Fruit fly (Drosophila melanogaster) whole organism, embryonic: Measurements from ENCODE around the gene yellow-e3.
A peak's percentile ranks its signal among the peaks of the same experiment; 100 is the strongest.

Experiments used
- Abd-B ChIP-seq: fragments of 200-800 bp; sonication (Bioruptor generic); optimal IDR thresholded peaks from 2 replicates; lab custom pipeline; 2018; ENCODE audit warnings: missing biosample characterization, mild to moderate bottlenecking, missing genetic modification characterization, moderate library complexity
- Aef1 ChIP-seq: fragments of 200-800 bp; sonication (Bioruptor generic); IDR thresholded peaks from 3 replicates; pipeline ENCODE4 v1.3.6; 2022; ENCODE audit warnings: missing biosample characterization, missing genetic modification characterization
- Atf3 ChIP-seq: fragments of 200-800 bp; sonication (Bioruptor generic); optimal IDR thresholded peaks from 3 replicates; lab custom pipeline; 2016; ENCODE audit warnings: missing biosample characterization, missing genetic modification characterization
- BEAF-32 ChIP-seq: fragments of 200-800 bp; sonication (Bioruptor generic); optimal IDR thresholded peaks from 3 replicates; lab custom pipeline; 2017; ENCODE audit warnings: missing biosample characterization, missing genetic modification characterization, mild to moderate bottlenecking, moderate library complexity, missing genetic modification reagents
- CG10274 ChIP-seq: fragments of 200-800 bp; sonication (Bioruptor generic); optimal IDR thresholded peaks from 3 replicates; lab custom pipeline; 2017; ENCODE audit warnings: missing biosample characterization, mild to moderate bottlenecking, missing genetic modification characterization
- CG11398 ChIP-seq: fragments of 200-800 bp; sonication (Bioruptor generic); optimal IDR thresholded peaks from 2 replicates; lab custom pipeline; 2016; ENCODE audit warnings: missing biosample characterization, missing genetic modification characterization
- CG12104 ChIP-seq: fragments of 200-800 bp; sonication (Bioruptor generic); optimal IDR thresholded peaks from 3 replicates; lab custom pipeline; 2016; ENCODE audit warnings: missing biosample characterization, missing genetic modification characterization
- CG12769 ChIP-seq: fragments of 200-800 bp; sonication (Bioruptor generic); optimal IDR thresholded peaks from 2 replicates; lab custom pipeline; 2019; ENCODE audit warnings: missing biosample characterization, mild to moderate bottlenecking, missing genetic modification characterization, moderate library complexity
- CG13123 ChIP-seq: fragments of 200-800 bp; sonication (Bioruptor generic); optimal IDR thresholded peaks from 2 replicates; lab custom pipeline; 2016; ENCODE audit warnings: missing biosample characterization, missing genetic modification characterization
- CG14860 ChIP-seq: fragments of 200-800 bp; sonication (Bioruptor generic); IDR thresholded peaks from 3 replicates; pipeline ENCODE4 v1.3.6; 2022; ENCODE audit warnings: missing biosample characterization, missing genetic modification characterization; ENCODE audit not compliant: partially characterized antibody
- CG15601 ChIP-seq: fragments of 200-800 bp; sonication (Bioruptor generic); optimal IDR thresholded peaks from 3 replicates; lab custom pipeline; 2019; ENCODE audit warnings: missing biosample characterization, mild to moderate bottlenecking, missing genetic modification characterization, moderate library complexity
- CG17802 ChIP-seq: fragments of 200-800 bp; sonication (Bioruptor generic); optimal IDR thresholded peaks from 2 replicates; lab custom pipeline; 2018; ENCODE audit warnings: missing biosample characterization, mild to moderate bottlenecking, missing genetic modification characterization, moderate library complexity
- CG2712 ChIP-seq: fragments of 200-800 bp; optimal IDR thresholded peaks from 3 replicates; lab custom pipeline; 2019; ENCODE audit warnings: missing biosample characterization, mild to moderate bottlenecking, missing genetic modification characterization, moderate library complexity
- CG30431 ChIP-seq: fragments of 200-800 bp; sonication (Bioruptor generic); optimal IDR thresholded peaks from 2 replicates; lab custom pipeline; 2017; ENCODE audit warnings: missing biosample characterization, missing genetic modification characterization
- CG3838 ChIP-seq: fragments of 200-800 bp; sonication (Bioruptor generic); optimal IDR thresholded peaks from 3 replicates; lab custom pipeline; 2016; ENCODE audit warnings: missing biosample characterization, missing genetic modification characterization
- CG4730 ChIP-seq: fragments of 200-800 bp; sonication (Bioruptor generic); IDR thresholded peaks from 2 replicates; pipeline ENCODE4 v1.3.6; 2022; ENCODE audit warnings: missing biosample characterization, missing genetic modification characterization
- CG7987 ChIP-seq: fragments of 200-800 bp; sonication (Bioruptor generic); optimal IDR thresholded peaks from 2 replicates; lab custom pipeline; 2018; ENCODE audit warnings: missing biosample characterization, mild to moderate bottlenecking, missing genetic modification characterization, moderate library complexity
- CHES-1-like ChIP-seq: fragments of 200-800 bp; sonication (Bioruptor generic); optimal IDR thresholded peaks from 2 replicates; lab custom pipeline; 2016; ENCODE audit warnings: missing biosample characterization, missing genetic modification characterization
- Dip3 ChIP-seq: fragments of 200-800 bp; sonication (Bioruptor generic); optimal IDR thresholded peaks from 3 replicates; lab custom pipeline; 2016; ENCODE audit warnings: missing biosample characterization, missing genetic modification characterization
- Drgx ChIP-seq: fragments of 200-800 bp; sonication (Bioruptor generic); IDR thresholded peaks from 2 replicates; pipeline ENCODE4 v1.3.6; 2022; ENCODE audit warnings: missing biosample characterization, missing genetic modification characterization
- Gug ChIP-seq: fragments of 200-800 bp; sonication (Bioruptor generic); IDR thresholded peaks from 4 replicates; pipeline ENCODE4 v1.3.6; 2022; ENCODE audit warnings: missing biosample characterization, missing genetic modification characterization
- HmgD ChIP-seq: fragments of 200-800 bp; sonication (Bioruptor generic); optimal IDR thresholded peaks from 3 replicates; lab custom pipeline; 2016; ENCODE audit warnings: missing biosample characterization, missing genetic modification characterization
- Hmr ChIP-seq: fragments of 200-800 bp; sonication (Bioruptor generic); optimal IDR thresholded peaks from 3 replicates; lab custom pipeline; 2017; ENCODE audit warnings: mild to moderate bottlenecking, missing biosample characterization, missing genetic modification reagents, missing genetic modification characterization
- Meics ChIP-seq: fragments of 200-800 bp; sonication (Bioruptor generic); optimal IDR thresholded peaks from 2 replicates; lab custom pipeline; 2017; ENCODE audit warnings: missing biosample characterization, mild to moderate bottlenecking, missing genetic modification characterization
- Nf-YC ChIP-seq: fragments of 200-800 bp; optimal IDR thresholded peaks from 3 replicates; lab custom pipeline; 2019; ENCODE audit warnings: missing biosample characterization, mild to moderate bottlenecking, missing genetic modification characterization, moderate library complexity
- PHDP ChIP-seq: fragments of 200-800 bp; sonication (Bioruptor generic); optimal IDR thresholded peaks from 3 replicates; lab custom pipeline; 2018; ENCODE audit warnings: missing biosample characterization, mild to moderate bottlenecking, missing genetic modification characterization, moderate library complexity
- Six4 ChIP-seq: fragments of 200-800 bp; sonication (Bioruptor generic); optimal IDR thresholded peaks from 2 replicates; lab custom pipeline; 2016; ENCODE audit warnings: missing biosample characterization, missing genetic modification characterization
- Ssrp ChIP-seq: fragments of 200-800 bp; sonication (Bioruptor generic); optimal IDR thresholded peaks from 2 replicates; lab custom pipeline; 2018; ENCODE audit warnings: missing biosample characterization, mild to moderate bottlenecking, missing genetic modification characterization, moderate library complexity
- YL-1 ChIP-seq: fragments of 200-800 bp; sonication (Bioruptor generic); optimal IDR thresholded peaks from 3 replicates; lab custom pipeline; 2017; ENCODE audit warnings: missing biosample characterization, mild to moderate bottlenecking, missing genetic modification characterization
- bsh ChIP-seq, 2 experiments: fragments of 200-800 bp; sonication (Bioruptor generic); optimal IDR thresholded peaks; 2 replicates each; lab custom pipeline; 2017 to 2018; ENCODE audit warnings: mild to moderate bottlenecking in 2 of 2, missing biosample characterization in 2 of 2, missing genetic modification characterization in 2 of 2, moderate library complexity in 1 of 2
- crol ChIP-seq: fragments of 200-800 bp; sonication (Bioruptor generic); IDR thresholded peaks from 2 replicates; pipeline ENCODE4 v1.3.6; 2022; ENCODE audit warnings: missing biosample characterization, missing genetic modification characterization
- disco-r ChIP-seq: fragments of 200-800 bp; sonication (Bioruptor generic); optimal IDR thresholded peaks from 2 replicates; lab custom pipeline; 2016; ENCODE audit warnings: missing biosample characterization, missing genetic modification characterization
- dysf ChIP-seq: fragments of 200-800 bp; sonication (Bioruptor generic); IDR thresholded peaks from 3 replicates; pipeline ENCODE4 v1.3.6; 2022; ENCODE audit warnings: missing biosample characterization, missing genetic modification characterization
- fd102C ChIP-seq: fragments of 200-800 bp; sonication (Bioruptor generic); optimal IDR thresholded peaks from 2 replicates; lab custom pipeline; 2018; ENCODE audit warnings: missing biosample characterization, mild to moderate bottlenecking, missing genetic modification characterization, moderate library complexity
- gem ChIP-seq: fragments of 200-800 bp; sonication (Bioruptor generic); optimal IDR thresholded peaks from 2 replicates; lab custom pipeline; 2019; ENCODE audit warnings: missing biosample characterization, mild to moderate bottlenecking, missing genetic modification characterization, moderate library complexity
- grn ChIP-seq: fragments of 200-800 bp; sonication (Bioruptor generic); optimal IDR thresholded peaks from 3 replicates; lab custom pipeline; 2017; ENCODE audit warnings: missing biosample characterization, missing genetic modification characterization
- ham ChIP-seq: fragments of 200-800 bp; sonication (Bioruptor generic); IDR thresholded peaks from 2 replicates; pipeline ENCODE4 v1.3.6; 2022; ENCODE audit warnings: missing biosample characterization, missing genetic modification characterization
- knrl ChIP-seq: fragments of 200-800 bp; sonication (Bioruptor generic); IDR thresholded peaks from 3 replicates; pipeline ENCODE4 v1.3.6; 2022; ENCODE audit warnings: missing biosample characterization, missing genetic modification characterization; ENCODE audit not compliant: partially characterized antibody
- lbe ChIP-seq: fragments of 200-800 bp; sonication (Bioruptor generic); optimal IDR thresholded peaks from 2 replicates; lab custom pipeline; 2016; ENCODE audit warnings: missing biosample characterization, mild to moderate bottlenecking, missing genetic modification characterization
- lmd ChIP-seq: fragments of 200-800 bp; sonication (Bioruptor generic); IDR thresholded peaks from 2 replicates; pipeline ENCODE4 v1.3.6; 2022; ENCODE audit warnings: missing biosample characterization, missing genetic modification characterization
- scrt ChIP-seq: fragments of 200-800 bp; sonication (Bioruptor generic); optimal IDR thresholded peaks from 2 replicates; lab custom pipeline; 2018; ENCODE audit warnings: missing biosample characterization, mild to moderate bottlenecking, missing genetic modification characterization, moderate library complexity
- sens-2 ChIP-seq: fragments of 200-800 bp; sonication (Bioruptor generic); IDR thresholded peaks from 2 replicates; pipeline ENCODE4 v1.3.6; 2022; ENCODE audit warnings: missing biosample characterization, missing genetic modification characterization
- sim ChIP-seq: fragments of 200-800 bp; sonication (Bioruptor generic); IDR thresholded peaks from 2 replicates; pipeline ENCODE4 v1.3.6; 2022; ENCODE audit warnings: missing biosample characterization, missing genetic modification characterization
- slou ChIP-seq: fragments of 200-800 bp; sonication (Bioruptor generic); optimal IDR thresholded peaks from 3 replicates; lab custom pipeline; 2016; ENCODE audit warnings: missing biosample characterization, missing genetic modification characterization
- so ChIP-seq: fragments of 200-800 bp; sonication (Bioruptor generic); IDR thresholded peaks from 3 replicates; pipeline ENCODE4 v1.3.6; 2022; ENCODE audit warnings: missing biosample characterization, missing genetic modification characterization
- trem ChIP-seq: fragments of 200-800 bp; optimal IDR thresholded peaks from 3 replicates; lab custom pipeline; 2019; ENCODE audit warnings: missing biosample characterization, mild to moderate bottlenecking, missing genetic modification characterization, moderate library complexity
- trh ChIP-seq: fragments of 200-800 bp; sonication (Bioruptor generic); optimal IDR thresholded peaks from 2 replicates; lab custom pipeline; 2016; ENCODE audit warnings: missing biosample characterization, missing genetic modification characterization
- ttk ChIP-seq: fragments of 200-800 bp; sonication (Bioruptor generic); IDR thresholded peaks from 2 replicates; pipeline ENCODE4 v2.1.2; 2022; ENCODE audit warnings: missing biosample characterization, missing genetic modification characterization
- unc-4 ChIP-seq: fragments of 200-800 bp; sonication (Bioruptor generic); IDR thresholded peaks from 2 replicates; pipeline ENCODE4 v1.3.6; 2022; ENCODE audit warnings: missing biosample characterization, missing genetic modification characterization; ENCODE audit not compliant: partially characterized antibody

yellow-e3 gene

DNA sequence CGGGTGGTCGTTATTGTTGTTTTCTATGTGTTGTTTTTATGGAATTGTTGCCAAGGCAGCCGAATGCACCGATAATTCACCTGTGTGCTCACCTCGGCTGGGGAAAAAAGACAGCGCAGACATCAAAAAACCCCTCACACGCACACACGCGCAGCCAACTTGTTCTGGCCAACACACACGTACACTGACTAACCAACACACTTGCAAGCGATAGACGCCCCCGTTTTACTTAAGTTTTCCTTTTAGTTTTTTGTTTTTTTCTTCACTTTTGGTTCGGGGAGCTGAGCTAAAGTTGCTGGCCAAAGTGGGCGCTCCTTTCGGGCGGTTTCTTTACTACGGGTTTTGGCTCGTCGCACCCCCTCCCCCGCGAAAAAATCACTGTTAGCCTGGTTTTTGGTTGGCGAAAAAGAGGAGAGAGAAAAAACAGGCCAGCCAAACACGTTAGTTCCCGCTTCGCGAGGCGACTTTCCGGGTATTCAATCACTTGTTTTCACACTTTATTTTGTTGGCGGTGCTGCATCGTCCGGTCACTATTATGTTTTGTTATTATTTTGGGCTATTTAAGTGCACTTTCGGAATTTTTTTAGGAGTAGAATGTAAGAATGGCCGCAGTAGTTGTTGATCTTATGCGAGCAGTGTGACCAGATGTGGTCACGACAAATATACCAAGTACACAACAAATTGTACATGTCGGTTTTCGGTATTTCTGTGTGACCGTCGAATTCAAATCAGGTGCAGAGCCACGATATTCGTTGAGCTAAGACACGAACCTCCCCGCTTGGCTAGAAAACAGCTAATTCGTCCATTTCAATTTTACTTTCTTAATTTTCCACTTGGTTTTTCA is 29.9 kb upstream of the yellow-e3 start, which contains the start of gene yrt (continued):
- TF ChIP-seq Dip3 (GFP tag; lab: Kevin White, UChicago) = no peak
- TF ChIP-seq Aef1 (GFP tag; lab: Robert Waterston, UW) = no peak
- TF ChIP-seq HmgD (GFP tag; lab: Kevin White, UChicago) = no peak
- peak; percentile 28 for TF ChIP-seq CG2712
- no peak for TF ChIP-seq lbe (GFP tag; lab: Kevin White, UChicago)
- TF ChIP-seq CG30431 (GFP tag; lab: Kevin White, UChicago) = no peak
- no peak for TF ChIP-seq bsh (GFP tag; optimal IDR thresholded peaks at IDR 0.05; lab: Kevin White, UChicago)
- no peak for TF ChIP-seq CG12769
- no peak for TF ChIP-seq CG7987
- TF ChIP-seq CG17802 (tag; lab: Kevin White, UChicago) = no peak
- no peak for TF ChIP-seq ttk
- no peak for TF ChIP-seq CG11398 (GFP tag; lab: Kevin White, UChicago)
- no peak for TF ChIP-seq grn (GFP tag; lab: Kevin White, UChicago)
- no peak for TF ChIP-seq CG3838 (GFP tag; lab: Kevin White, UChicago)
- no peak for TF ChIP-seq dysf
- TF ChIP-seq Six4 (GFP tag; lab: Kevin White, UChicago) = no peak
- no peak for TF ChIP-seq slou (GFP tag; lab: Kevin White, UChicago)
- peak; percentile 11 for TF ChIP-seq scrt
- no peak for TF ChIP-seq PHDP (tag; lab: Kevin White, UChicago)
- no peak for TF ChIP-seq lmd (GFP tag; lab: Robert Waterston, UW)
- TF ChIP-seq Abd-B (GFP tag; lab: Kevin White, UChicago) = no peak
- TF ChIP-seq so (GFP tag; lab: Robert Waterston, UW) = 0 out of 3 replicates have a peak, but pooled peaks have one; percentile 21
- no peak for TF ChIP-seq ham (GFP tag; lab: Robert Waterston, UW)
- peak; percentile 12 for TF ChIP-seq YL-1 (GFP tag; lab: Kevin White, UChicago)
- TF ChIP-seq sim (GFP tag; lab: Robert Waterston, UW) = no peak
- TF ChIP-seq Hmr (GFP tag; lab: Kevin White, UChicago) = peak; percentile 28
- no peak for TF ChIP-seq CG10274 (GFP tag; lab: Kevin White, UChicago)
- no peak for TF ChIP-seq CG12104 (GFP tag; lab: Kevin White, UChicago)
- TF ChIP-seq knrl (GFP tag; lab: Robert Waterston, UW) = no peak; the same call in 2 of the 3 replicates
- TF ChIP-seq Nf-YC (tag; lab: Kevin White, UChicago) = no peak
- TF ChIP-seq disco-r (GFP tag; lab: Kevin White, UChicago) = no peak
- TF ChIP-seq CG14860 (GFP tag; lab: Robert Waterston, UW) = no peak
- TF ChIP-seq CHES-1-like (GFP tag; lab: Kevin White, UChicago) = peak; percentile 33
- 0 out of 2 replicates have a peak, but pooled peaks have one; percentile 12 for TF ChIP-seq unc-4 (GFP tag; lab: Robert Waterston, UW)
- peak; percentile 58 for TF ChIP-seq CG15601 (tag; lab: Kevin White, UChicago)
- no peak for TF ChIP-seq sens-2 (GFP tag; lab: Robert Waterston, UW)
- TF ChIP-seq CG4730 (GFP tag; lab: Robert Waterston, UW) = no peak
- no peak for TF ChIP-seq gem (tag; lab: Kevin White, UChicago)
- TF ChIP-seq Gug (GFP tag; lab: Robert Waterston, UW) = no peak
- TF ChIP-seq Meics (GFP tag; lab: Kevin White, UChicago) = no peak
- TF ChIP-seq BEAF-32 (GFP tag; lab: Kevin White, UChicago) = peak; percentile 38
- TF ChIP-seq trem (tag; lab: Kevin White, UChicago) = peak; percentile 69
- TF ChIP-seq trh (GFP tag; lab: Kevin White, UChicago) = no peak
- TF ChIP-seq Ssrp (tag; lab: Kevin White, UChicago) = no peak
- TF ChIP-seq Drgx (GFP tag; lab: Robert Waterston, UW) = peak; percentile 27; the same call in 1 of the 2 replicates
- TF ChIP-seq CG13123 (GFP tag; lab: Kevin White, UChicago) = no peak
- no peak for TF ChIP-seq Atf3 (GFP tag; lab: Kevin White, UChicago)
- no peak for TF ChIP-seq fd102C (GFP tag; lab: Kevin White, UChicago)
- 0 out of 2 replicates have a peak, but pooled peaks have one; percentile 3 for TF ChIP-seq crol (GFP tag; lab: Robert Waterston, UW)
